Fruit fly (Drosophila melanogaster) whole organism, embryonic: Measurements from ENCODE around the gene CG32712.
A peak's percentile ranks its signal among the peaks of the same experiment; 100 is the strongest.

Experiments
- Abd-B ChIP-seq: fragments of 200-800 bp; sonication (Bioruptor generic); optimal IDR thresholded peaks from 2 replicates; lab custom pipeline; 2018; ENCODE audit warnings: missing biosample characterization, mild to moderate bottlenecking, missing genetic modification characterization, moderate library complexity
- Antp ChIP-seq: fragments of 200-800 bp; sonication (Bioruptor generic); optimal IDR thresholded peaks from 3 replicates; lab custom pipeline; 2016; ENCODE audit warnings: missing biosample characterization, missing genetic modification characterization
- Atf-2 ChIP-seq: fragments of 200-800 bp; sonication (Bioruptor generic); optimal IDR thresholded peaks from 2 replicates; lab custom pipeline; 2016; ENCODE audit warnings: missing biosample characterization, missing genetic modification characterization
- Bdp1 ChIP-seq: fragments of 200-800 bp; sonication (Bioruptor generic); optimal IDR thresholded peaks from 3 replicates; lab custom pipeline; 2016; ENCODE audit warnings: missing biosample characterization, missing genetic modification characterization
- CG10366 ChIP-seq: fragments of 200-800 bp; sonication (Bioruptor generic); IDR thresholded peaks from 2 replicates; pipeline ENCODE4 v1.3.6; 2022; ENCODE audit warnings: missing biosample characterization, missing genetic modification characterization
- CG15601 ChIP-seq: fragments of 200-800 bp; sonication (Bioruptor generic); optimal IDR thresholded peaks from 3 replicates; lab custom pipeline; 2019; ENCODE audit warnings: missing biosample characterization, mild to moderate bottlenecking, missing genetic modification characterization, moderate library complexity
- CG15696 ChIP-seq: fragments of 200-800 bp; sonication (Bioruptor generic); optimal IDR thresholded peaks from 2 replicates; lab custom pipeline; 2019; ENCODE audit warnings: missing biosample characterization, mild to moderate bottlenecking, missing genetic modification characterization, moderate library complexity
- CG17328 ChIP-seq: fragments of 200-800 bp; sonication (Bioruptor generic); IDR thresholded peaks from 2 replicates; pipeline ENCODE4 v1.3.6; 2022; ENCODE audit warnings: missing biosample characterization, missing genetic modification characterization
- CG17385 ChIP-seq: fragments of 200-800 bp; sonication (Bioruptor generic); optimal IDR thresholded peaks from 3 replicates; lab custom pipeline; 2018; ENCODE audit warnings: missing biosample characterization, mild to moderate bottlenecking, missing genetic modification characterization
- CG17612 ChIP-seq: fragments of 200-800 bp; sonication (Bioruptor generic); IDR thresholded peaks from 2 replicates; pipeline ENCODE4 v1.3.6; 2022; ENCODE audit warnings: missing biosample characterization, missing genetic modification characterization
- CG1792 ChIP-seq: fragments of 200-800 bp; sonication (Bioruptor generic); optimal IDR thresholded peaks from 2 replicates; lab custom pipeline; 2016; ENCODE audit warnings: missing biosample characterization, missing genetic modification characterization
- CG18262 ChIP-seq: fragments of 200-800 bp; optimal IDR thresholded peaks from 3 replicates; lab custom pipeline; 2019; ENCODE audit warnings: missing biosample characterization, mild to moderate bottlenecking, missing genetic modification characterization, moderate library complexity
- CG2875 ChIP-seq: fragments of 200-800 bp; sonication (Bioruptor generic); optimal IDR thresholded peaks from 2 replicates; lab custom pipeline; 2017; ENCODE audit warnings: missing biosample characterization, mild to moderate bottlenecking, missing genetic modification characterization, missing genetic modification reagents
- CG3065 ChIP-seq: fragments of 200-800 bp; sonication (Bioruptor generic); optimal IDR thresholded peaks from 2 replicates; lab custom pipeline; 2016; ENCODE audit warnings: missing biosample characterization, missing genetic modification characterization
- CG31224 ChIP-seq: fragments of 200-800 bp; sonication (Bioruptor generic); IDR thresholded peaks from 2 replicates; pipeline ENCODE4 v1.3.6; 2022; ENCODE audit warnings: missing biosample characterization, missing genetic modification characterization
- CG32532 ChIP-seq: fragments of 200-800 bp; sonication (Bioruptor generic); IDR thresholded peaks from 2 replicates; pipeline ENCODE4 v1.3.6; 2022; ENCODE audit warnings: missing biosample characterization, missing genetic modification characterization
- CG32772 ChIP-seq: fragments of 200-800 bp; sonication (Bioruptor generic); IDR thresholded peaks from 2 replicates; pipeline ENCODE4 v1.3.6; 2022; ENCODE audit warnings: missing biosample characterization, missing genetic modification characterization
- CG4617 ChIP-seq: fragments of 200-800 bp; sonication (Bioruptor generic); optimal IDR thresholded peaks from 3 replicates; lab custom pipeline; 2016; ENCODE audit warnings: missing biosample characterization, missing genetic modification characterization, borderline replicate concordance
- CG4854 ChIP-seq: fragments of 200-800 bp; sonication (Bioruptor generic); optimal IDR thresholded peaks from 2 replicates; lab custom pipeline; 2016; ENCODE audit warnings: missing biosample characterization, missing genetic modification characterization, inconsistent platforms
- CG6272 ChIP-seq: fragments of 200-800 bp; sonication (Bioruptor generic); IDR thresholded peaks from 2 replicates; pipeline ENCODE4 v1.3.6; 2022; ENCODE audit warnings: missing biosample characterization, missing genetic modification characterization
- CG7839 ChIP-seq: fragments of 200-800 bp; sonication (Bioruptor generic); optimal IDR thresholded peaks from 3 replicates; lab custom pipeline; 2018; ENCODE audit warnings: missing biosample characterization, mild to moderate bottlenecking, missing genetic modification characterization, moderate library complexity
- CG8089 ChIP-seq: fragments of 200-800 bp; sonication (Bioruptor generic); optimal IDR thresholded peaks from 3 replicates; lab custom pipeline; 2016; ENCODE audit warnings: missing biosample characterization, missing genetic modification characterization
- CG8478 ChIP-seq: fragments of >200 bp; optimal IDR thresholded peaks from 2 replicates; lab custom pipeline; 2018
- CG8924 ChIP-seq: fragments of 200-800 bp; optimal IDR thresholded peaks from 3 replicates; lab custom pipeline; 2019; ENCODE audit warnings: missing biosample characterization, mild to moderate bottlenecking, missing genetic modification characterization, moderate library complexity
- Chrac-16 ChIP-seq: fragments of 200-800 bp; sonication (Bioruptor generic); optimal IDR thresholded peaks from 3 replicates; lab custom pipeline; 2016; ENCODE audit warnings: missing biosample characterization, missing genetic modification characterization
- CoRest ChIP-seq: fragments of 200-800 bp; sonication (Bioruptor generic); optimal IDR thresholded peaks from 3 replicates; lab custom pipeline; 2018; ENCODE audit warnings: missing biosample characterization, mild to moderate bottlenecking, missing genetic modification characterization, moderate library complexity
- D19A ChIP-seq: fragments of 200-800 bp; optimal IDR thresholded peaks from 3 replicates; lab custom pipeline; 2019; ENCODE audit warnings: missing biosample characterization, mild to moderate bottlenecking, missing genetic modification characterization, moderate library complexity
- Hr3 ChIP-seq: fragments of 200-800 bp; sonication (Bioruptor generic); optimal IDR thresholded peaks from 3 replicates; lab custom pipeline; 2016; ENCODE audit warnings: missing biosample characterization, missing genetic modification characterization
- MESR4 ChIP-seq: fragments of 200-800 bp; sonication (Bioruptor generic); optimal IDR thresholded peaks from 2 replicates; lab custom pipeline; 2018; ENCODE audit warnings: missing biosample characterization, mild to moderate bottlenecking, missing genetic modification characterization, moderate library complexity
- Mes4 ChIP-seq: fragments of 200-800 bp; sonication (Bioruptor generic); optimal IDR thresholded peaks from 2 replicates; lab custom pipeline; 2016; ENCODE audit warnings: missing biosample characterization, missing genetic modification characterization
- Opbp ChIP-seq: fragments of 200-800 bp; sonication (Bioruptor generic); IDR thresholded peaks from 3 replicates; pipeline ENCODE4 v1.3.6; 2022; ENCODE audit warnings: missing biosample characterization, missing genetic modification characterization; ENCODE audit not compliant: partially characterized antibody
- Usf ChIP-seq: fragments of 200-800 bp; sonication (Bioruptor generic); optimal IDR thresholded peaks from 2 replicates; lab custom pipeline; 2017; ENCODE audit warnings: missing genotype, missing biosample characterization, missing genetic modification characterization
- ap ChIP-seq: fragments of 200-800 bp; sonication (Bioruptor generic); IDR thresholded peaks from 2 replicates; pipeline ENCODE4 v1.3.6; 2022; ENCODE audit warnings: missing biosample characterization, missing genetic modification characterization
- cg ChIP-seq: fragments of 200-800 bp; sonication (Bioruptor generic); optimal IDR thresholded peaks from 3 replicates; lab custom pipeline; 2019; ENCODE audit warnings: missing biosample characterization, mild to moderate bottlenecking, missing genetic modification characterization, moderate library complexity
- corto ChIP-seq: fragments of 200-800 bp; sonication (Bioruptor generic); optimal IDR thresholded peaks from 2 replicates; lab custom pipeline; 2016; ENCODE audit warnings: missing biosample characterization, mild to moderate bottlenecking, missing genetic modification characterization, moderate library complexity
- crp ChIP-seq, 2 experiments: fragments of 200-800 bp; sonication (Bioruptor generic); optimal IDR thresholded peaks; 2 replicates in 1 of 2; 3 replicates in 1 of 2; lab custom pipeline; 2017; ENCODE audit warnings: missing biosample characterization in 2 of 2, missing genetic modification characterization in 2 of 2, mild to moderate bottlenecking in 1 of 2, moderate library complexity in 1 of 2
- gcm ChIP-seq: fragments of 200-800 bp; sonication (Bioruptor generic); optimal IDR thresholded peaks from 2 replicates; lab custom pipeline; 2019; ENCODE audit warnings: missing biosample characterization, mild to moderate bottlenecking, missing genetic modification characterization, moderate library complexity
- jigr1 ChIP-seq: fragments of 200-800 bp; sonication (Bioruptor generic); IDR thresholded peaks from 3 replicates; pipeline ENCODE4 v1.3.6; 2022; ENCODE audit warnings: missing biosample characterization, missing genetic modification characterization
- jing ChIP-seq: fragments of 200-800 bp; sonication (Bioruptor generic); optimal IDR thresholded peaks from 2 replicates; lab custom pipeline; 2018; ENCODE audit warnings: missing biosample characterization, mild to moderate bottlenecking, missing genetic modification characterization
- lmd ChIP-seq: fragments of 200-800 bp; sonication (Bioruptor generic); IDR thresholded peaks from 2 replicates; pipeline ENCODE4 v1.3.6; 2022; ENCODE audit warnings: missing biosample characterization, missing genetic modification characterization
- odd ChIP-seq: fragments of 200-800 bp; sonication (Bioruptor generic); optimal IDR thresholded peaks from 2 replicates; lab custom pipeline; 2017; ENCODE audit warnings: missing biosample characterization, mild to moderate bottlenecking, missing genetic modification characterization
- pb ChIP-seq: fragments of 200-800 bp; sonication (Bioruptor generic); optimal IDR thresholded peaks from 3 replicates; lab custom pipeline; 2016; ENCODE audit warnings: missing biosample characterization, missing genetic modification characterization
- prd ChIP-seq, 3 experiments: fragments of >200 bp in 2 of 3; fragments of 200-800 bp in 1 of 3; sonication (Bioruptor generic) in 1 of 3; optimal IDR thresholded peaks in 2 of 3; IDR thresholded peaks in 1 of 3; 2 replicates in 2 of 3; 3 replicates in 1 of 3; pipeline versions ENCODE4 v1.3.6 to Lab custom; 2017 to 2022; ENCODE audit warnings: missing biosample characterization in 1 of 3, missing genetic modification characterization in 1 of 3
- rib ChIP-seq: fragments of 200-800 bp; sonication (Bioruptor generic); IDR thresholded peaks from 2 replicates; pipeline ENCODE4 v1.3.6; 2022; ENCODE audit warnings: missing biosample characterization, missing genetic modification characterization
- ro ChIP-seq: fragments of 200-800 bp; sonication (Bioruptor generic); IDR thresholded peaks from 2 replicates; pipeline ENCODE4 v1.3.6; 2022; ENCODE audit warnings: missing biosample characterization, missing genetic modification characterization
- seq ChIP-seq: fragments of 200-800 bp; sonication (Bioruptor generic); IDR thresholded peaks from 2 replicates; pipeline ENCODE4 v1.3.6; 2022; ENCODE audit warnings: missing biosample characterization, missing genetic modification characterization
- so ChIP-seq: fragments of 200-800 bp; sonication (Bioruptor generic); IDR thresholded peaks from 3 replicates; pipeline ENCODE4 v1.3.6; 2022; ENCODE audit warnings: missing biosample characterization, missing genetic modification characterization
- sr ChIP-seq: fragments of 200-800 bp; sonication (Bioruptor generic); IDR thresholded peaks from 3 replicates; pipeline ENCODE4 v1.3.6; 2022; ENCODE audit warnings: missing biosample characterization, missing genetic modification characterization
- unpg ChIP-seq: fragments of 200-800 bp; sonication (Bioruptor generic); optimal IDR thresholded peaks from 3 replicates; lab custom pipeline; 2018; ENCODE audit warnings: missing biosample characterization, mild to moderate bottlenecking, missing genetic modification characterization, moderate library complexity
- vvl ChIP-seq: fragments of 200-800 bp; sonication (Bioruptor generic); IDR thresholded peaks from 2 replicates; pipeline ENCODE4 v1.3.6; 2022; ENCODE audit warnings: missing biosample characterization, missing genetic modification characterization
- z ChIP-seq: fragments of 200-800 bp; sonication (Bioruptor generic); IDR thresholded peaks from 3 replicates; pipeline ENCODE4 v1.3.6; 2022; ENCODE audit warnings: missing biosample characterization, missing genetic modification characterization

The CG32712 gene

dm6 chrX:8409793-8410192 is 23.8 kb downstream of the CG32712 start (continued):
- TF ChIP-seq so (GFP tag; lab: Robert Waterston, UW) (peak; percentile 90; the same call in 2 of the 3 replicates), odd (GFP tag; lab: Kevin White, UChicago) (peak; percentile 52), CG3065 (GFP tag; lab: Kevin White, UChicago) (no peak), Hr3 (GFP tag; lab: Kevin White, UChicago) (no peak), CG17328 (GFP tag; lab: Robert Waterston, UW) (peak; percentile 63; the same call in 1 of the 2 replicates), CG17385 (GFP tag; lab: Kevin White, UChicago) (peak; percentile 83), D19A (peak; percentile 11), jing (GFP tag; lab: Kevin White, UChicago) (no peak), lmd (GFP tag; lab: Robert Waterston, UW) (no peak), pb (GFP tag; lab: Kevin White, UChicago) (no peak), CG8478 (lab: Kevin White, UChicago) (peak; percentile 84), CG10366 (GFP tag; lab: Robert Waterston, UW) (peak; percentile 29; the same call in 1 of the 2 replicates), Atf-2 (GFP tag; lab: Kevin White, UChicago) (no peak), unpg (GFP tag; lab: Kevin White, UChicago) (peak; percentile 31), prd (optimal IDR thresholded peaks at IDR 0.05; lab: Kevin White, UChicago) (no peak), prd (GFP tag; IDR thresholded peaks at IDR 0.05; lab: Robert Waterston, UW) (peak; percentile 36; the same call in 1 of the 3 replicates), CG15601 (tag; lab: Kevin White, UChicago) (peak; percentile 26), ap (GFP tag; lab: Robert Waterston, UW) (no peak), corto (peak; percentile 78), CG32532 (peak; percentile 84), rib (GFP tag; lab: Robert Waterston, UW) (peak; percentile 91), sr (GFP tag; lab: Robert Waterston, UW) (peak; percentile 56; the same call in 1 of the 3 replicates), Abd-B (GFP tag; lab: Kevin White, UChicago) (no peak), CG1792 (GFP tag; lab: Kevin White, UChicago) (no peak), Chrac-16 (GFP tag; lab: Kevin White, UChicago) (no peak), Bdp1 (no peak), CG8089 (no peak), vvl (GFP tag; lab: Robert Waterston, UW) (peak; percentile 85), Antp (GFP tag; lab: Kevin White, UChicago) (no peak), CG17612 (GFP tag; lab: Robert Waterston, UW) (peak; percentile 25; the same call in 1 of the 2 replicates), crp (GFP tag; optimal IDR thresholded peaks at IDR 0.05; lab: Kevin White, UChicago) (no peak), ro (no peak), CG4854 (no peak), Usf (GFP tag; lab: Kevin White, UChicago) (no peak), CG15696 (tag; lab: Kevin White, UChicago) (peak; percentile 30), Opbp (GFP tag; lab: Robert Waterston, UW) (peak; percentile 38; the same call in 1 of the 3 replicates), cg (GFP tag; lab: Kevin White, UChicago) (peak; percentile 95), Mes4 (GFP tag; lab: Kevin White, UChicago) (no peak), gcm (GFP tag; lab: Kevin White, UChicago) (peak; percentile 17), MESR4 (GFP tag; lab: Kevin White, UChicago) (peak; percentile 8), CG31224 (GFP tag; lab: Robert Waterston, UW) (peak; percentile 78), CG32772 (GFP tag; lab: Robert Waterston, UW) (no peak), CG18262 (tag; lab: Kevin White, UChicago) (no peak), seq (peak; percentile 67; the same call in 1 of the 2 replicates), CG4617 (no peak), CoRest (tag; lab: Kevin White, UChicago) (no peak), CG7839 (no peak), z (GFP tag; lab: Robert Waterston, UW) (no peak), jigr1 (GFP tag; lab: Robert Waterston, UW) (no peak), CG2875 (GFP tag; lab: Kevin White, UChicago) (no peak), CG8924 (tag; lab: Kevin White, UChicago) (peak; percentile 70), CG6272 (GFP tag; lab: Robert Waterston, UW) (no peak)
